Fruit fly (Drosophila melanogaster) whole organism, embryonic: ENCODE measurements around the gene CG5326.

Source experiments
- Aef1 ChIP-seq: fragments of 200-800 bp; sonication (Bioruptor generic); IDR thresholded peaks from 3 replicates; pipeline ENCODE4 v1.3.6; 2022; ENCODE audit warnings: missing biosample characterization, missing genetic modification characterization
- B-H2 ChIP-seq: fragments of 200-800 bp; sonication (Bioruptor generic); optimal IDR thresholded peaks from 2 replicates; lab custom pipeline; 2018; ENCODE audit warnings: missing biosample characterization, mild to moderate bottlenecking, missing genetic modification characterization
- CG10274 ChIP-seq: fragments of 200-800 bp; sonication (Bioruptor generic); optimal IDR thresholded peaks from 3 replicates; lab custom pipeline; 2017; ENCODE audit warnings: missing biosample characterization, mild to moderate bottlenecking, missing genetic modification characterization
- CG10654 ChIP-seq: fragments of 200-800 bp; sonication (Bioruptor generic); optimal IDR thresholded peaks from 2 replicates; lab custom pipeline; 2016; ENCODE audit warnings: missing biosample characterization, missing genetic modification characterization
- CG11456 ChIP-seq: fragments of 200-800 bp; sonication (Bioruptor generic); IDR thresholded peaks from 3 replicates; pipeline ENCODE4 v1.3.6; 2022; ENCODE audit warnings: missing biosample characterization, missing genetic modification characterization
- CG12071 ChIP-seq: fragments of 200-800 bp; sonication (Bioruptor generic); optimal IDR thresholded peaks from 3 replicates; lab custom pipeline; 2018; ENCODE audit warnings: missing biosample characterization, mild to moderate bottlenecking, missing genetic modification characterization
- CG12391 ChIP-seq: fragments of 200-800 bp; sonication (Bioruptor generic); optimal IDR thresholded peaks from 3 replicates; lab custom pipeline; 2018; ENCODE audit warnings: missing biosample characterization, mild to moderate bottlenecking, missing genetic modification characterization, moderate library complexity
- CG12659 ChIP-seq: fragments of 200-800 bp; sonication (Bioruptor generic); optimal IDR thresholded peaks from 3 replicates; lab custom pipeline; 2017; ENCODE audit warnings: mild to moderate bottlenecking, missing biosample characterization, missing genetic modification reagents, missing genetic modification characterization
- CG13424 ChIP-seq: fragments of 200-800 bp; sonication (Bioruptor generic); optimal IDR thresholded peaks from 2 replicates; lab custom pipeline; 2019; ENCODE audit warnings: missing biosample characterization, mild to moderate bottlenecking, missing genetic modification characterization, moderate library complexity
- CG14667 ChIP-seq: fragments of 200-800 bp; sonication (Bioruptor generic); IDR thresholded peaks from 2 replicates; pipeline ENCODE4 v1.3.6; 2022; ENCODE audit warnings: missing biosample characterization, missing genetic modification characterization
- CG15514 ChIP-seq: fragments of 200-800 bp; sonication (Bioruptor generic); optimal IDR thresholded peaks from 3 replicates; lab custom pipeline; 2017; ENCODE audit warnings: missing biosample characterization, missing genetic modification characterization, mild to moderate bottlenecking, moderate library complexity, missing genetic modification reagents
- CG17568 ChIP-seq: fragments of 200-800 bp; sonication (Bioruptor generic); optimal IDR thresholded peaks from 2 replicates; lab custom pipeline; 2018; ENCODE audit warnings: missing biosample characterization, mild to moderate bottlenecking, missing genetic modification characterization, moderate library complexity
- CG17829 ChIP-seq: fragments of 200-800 bp; optimal IDR thresholded peaks from 2 replicates; lab custom pipeline; 2019; ENCODE audit warnings: missing biosample characterization, mild to moderate bottlenecking, missing genetic modification characterization, moderate library complexity
- CG2116 ChIP-seq: fragments of 200-800 bp; sonication (Bioruptor generic); optimal IDR thresholded peaks from 3 replicates; lab custom pipeline; 2018; ENCODE audit warnings: missing biosample characterization, mild to moderate bottlenecking, missing genetic modification characterization
- CG30431 ChIP-seq: fragments of 200-800 bp; sonication (Bioruptor generic); optimal IDR thresholded peaks from 2 replicates; lab custom pipeline; 2017; ENCODE audit warnings: missing biosample characterization, missing genetic modification characterization
- CG31365 ChIP-seq: fragments of 200-800 bp; sonication (Bioruptor generic); optimal IDR thresholded peaks from 2 replicates; lab custom pipeline; 2018; ENCODE audit warnings: missing biosample characterization, mild to moderate bottlenecking, missing genetic modification characterization
- CG4404 ChIP-seq: fragments of 200-800 bp; sonication (Bioruptor generic); IDR thresholded peaks from 2 replicates; pipeline ENCODE4 v1.3.6; 2022; ENCODE audit warnings: missing biosample characterization, missing genetic modification characterization
- CG6683 ChIP-seq: fragments of 200-800 bp; sonication (Bioruptor generic); optimal IDR thresholded peaks from 2 replicates; lab custom pipeline; 2017; ENCODE audit warnings: missing biosample characterization, mild to moderate bottlenecking, missing genetic modification characterization, missing genetic modification reagents
- CG7745 ChIP-seq: fragments of 200-800 bp; sonication (Bioruptor generic); optimal IDR thresholded peaks from 2 replicates; lab custom pipeline; 2018; ENCODE audit warnings: missing biosample characterization, mild to moderate bottlenecking, missing genetic modification characterization, moderate library complexity
- CG8290 ChIP-seq, 3 experiments: fragments of 200-800 bp; sonication (Bioruptor generic); optimal IDR thresholded peaks; 2 replicates each; lab custom pipeline; 2016 to 2019; ENCODE audit warnings: missing biosample characterization in 3 of 3, missing genetic modification characterization in 3 of 3, mild to moderate bottlenecking in 2 of 3, moderate library complexity in 1 of 3
- CG8478 ChIP-seq: fragments of >200 bp; optimal IDR thresholded peaks from 2 replicates; lab custom pipeline; 2018
- D ChIP-seq, 2 experiments: fragments of 200-800 bp in 1 of 2; fragments of >200 bp in 1 of 2; sonication (Bioruptor generic) in 1 of 2; optimal IDR thresholded peaks; 2 replicates in 1 of 2; 3 replicates in 1 of 2; lab custom pipeline; 2017; ENCODE audit warnings: mild to moderate bottlenecking in 1 of 2, missing biosample characterization in 1 of 2, missing genetic modification characterization in 1 of 2, missing genetic modification reagents in 1 of 2
- Dip2 ChIP-seq: fragments of 200-800 bp; sonication (Bioruptor generic); IDR thresholded peaks from 2 replicates; pipeline ENCODE4 v1.3.6; 2022; ENCODE audit warnings: missing biosample characterization, missing genetic modification characterization
- Dref ChIP-seq: fragments of 200-800 bp; sonication (Bioruptor generic); IDR thresholded peaks from 2 replicates; pipeline ENCODE4 v1.3.6; 2022; ENCODE audit warnings: missing biosample characterization, missing genetic modification characterization
- HLH3B ChIP-seq: fragments of 200-800 bp; sonication (Bioruptor generic); IDR thresholded peaks from 2 replicates; pipeline ENCODE4 v1.3.6; 2022; ENCODE audit warnings: missing biosample characterization, missing genetic modification characterization
- Hand ChIP-seq: fragments of 200-800 bp; sonication (Bioruptor generic); optimal IDR thresholded peaks from 2 replicates; lab custom pipeline; 2017; ENCODE audit warnings: mild to moderate bottlenecking, missing biosample characterization, missing genetic modification reagents, missing genetic modification characterization
- Hr3 ChIP-seq: fragments of 200-800 bp; sonication (Bioruptor generic); optimal IDR thresholded peaks from 3 replicates; lab custom pipeline; 2016; ENCODE audit warnings: missing biosample characterization, missing genetic modification characterization
- PHDP ChIP-seq: fragments of 200-800 bp; sonication (Bioruptor generic); optimal IDR thresholded peaks from 3 replicates; lab custom pipeline; 2018; ENCODE audit warnings: missing biosample characterization, mild to moderate bottlenecking, missing genetic modification characterization, moderate library complexity
- Poxn ChIP-seq: fragments of 200-800 bp; sonication (Bioruptor generic); IDR thresholded peaks from 2 replicates; pipeline ENCODE4 v1.3.6; 2022; ENCODE audit warnings: missing biosample characterization, missing genetic modification characterization
- Rfx ChIP-seq: fragments of 200-800 bp; sonication (Bioruptor generic); IDR thresholded peaks from 2 replicates; pipeline ENCODE4 v1.3.6; 2022; ENCODE audit warnings: missing biosample characterization, missing genetic modification characterization
- amos ChIP-seq: fragments of 200-800 bp; sonication (Bioruptor generic); IDR thresholded peaks from 2 replicates; pipeline ENCODE4 v1.3.6; 2022; ENCODE audit warnings: missing biosample characterization, missing genetic modification characterization; ENCODE audit not compliant: partially characterized antibody
- cas ChIP-seq: fragments of 200-800 bp; sonication (Bioruptor generic); IDR thresholded peaks from 2 replicates; pipeline ENCODE4 v1.3.6; 2022; ENCODE audit warnings: missing biosample characterization, missing genetic modification characterization
- chif ChIP-seq, 2 experiments: fragments of 200-800 bp; sonication (Bioruptor generic); optimal IDR thresholded peaks; 3 replicates each; lab custom pipeline; 2016; ENCODE audit warnings: missing biosample characterization in 2 of 2, missing genetic modification characterization in 2 of 2
- crc ChIP-seq: fragments of 200-800 bp; sonication (Bioruptor generic); optimal IDR thresholded peaks from 2 replicates; lab custom pipeline; 2016; ENCODE audit warnings: missing biosample characterization, missing genetic modification characterization
- crol ChIP-seq: fragments of 200-800 bp; sonication (Bioruptor generic); IDR thresholded peaks from 2 replicates; pipeline ENCODE4 v1.3.6; 2022; ENCODE audit warnings: missing biosample characterization, missing genetic modification characterization
- danr ChIP-seq: fragments of 200-800 bp; sonication (Bioruptor generic); IDR thresholded peaks from 2 replicates; pipeline ENCODE4 v1.3.6; 2022; ENCODE audit warnings: missing biosample characterization, missing genetic modification characterization
- dm ChIP-seq: fragments of 200-800 bp; sonication (Bioruptor generic); optimal IDR thresholded peaks from 3 replicates; lab custom pipeline; 2016; ENCODE audit warnings: missing biosample characterization, missing genetic modification characterization
- exex ChIP-seq: fragments of 200-800 bp; sonication (Bioruptor generic); optimal IDR thresholded peaks from 4 replicates; lab custom pipeline; 2018; ENCODE audit warnings: missing biosample characterization, mild to moderate bottlenecking, missing genetic modification characterization, moderate library complexity
- fd3F ChIP-seq: fragments of 200-800 bp; sonication (Bioruptor generic); optimal IDR thresholded peaks from 2 replicates; lab custom pipeline; 2018; ENCODE audit warnings: missing biosample characterization, mild to moderate bottlenecking, missing genetic modification characterization, moderate library complexity
- fu2 ChIP-seq: fragments of 200-800 bp; sonication (Bioruptor generic); optimal IDR thresholded peaks from 2 replicates; lab custom pipeline; 2016; ENCODE audit warnings: missing biosample characterization, missing genetic modification characterization
- org-1 ChIP-seq: fragments of 200-800 bp; sonication (Bioruptor generic); optimal IDR thresholded peaks from 2 replicates; lab custom pipeline; 2017; ENCODE audit warnings: missing biosample characterization, missing genetic modification characterization
- row ChIP-seq: fragments of 200-800 bp; sonication (Bioruptor generic); IDR thresholded peaks from 3 replicates; pipeline ENCODE4 v1.3.6; 2022; ENCODE audit warnings: missing biosample characterization, missing genetic modification characterization
- sd ChIP-seq: fragments of 200-800 bp; sonication (Bioruptor generic); optimal IDR thresholded peaks from 3 replicates; lab custom pipeline; 2018; ENCODE audit warnings: missing biosample characterization, mild to moderate bottlenecking, missing genetic modification characterization, moderate library complexity
- sima ChIP-seq: fragments of 200-800 bp; sonication (Bioruptor generic); optimal IDR thresholded peaks from 2 replicates; lab custom pipeline; 2016; ENCODE audit warnings: missing biosample characterization, missing genetic modification characterization
- slbo ChIP-seq: fragments of 200-800 bp; sonication (Bioruptor generic); IDR thresholded peaks from 2 replicates; pipeline ENCODE4 v1.3.6; 2022; ENCODE audit warnings: missing biosample characterization, missing genetic modification characterization
- so ChIP-seq: fragments of 200-800 bp; sonication (Bioruptor generic); IDR thresholded peaks from 3 replicates; pipeline ENCODE4 v1.3.6; 2022; ENCODE audit warnings: missing biosample characterization, missing genetic modification characterization
- tio ChIP-seq: fragments of 200-800 bp; sonication (Bioruptor generic); optimal IDR thresholded peaks from 2 replicates; lab custom pipeline; 2017; ENCODE audit warnings: missing biosample characterization, missing genetic modification characterization, inconsistent platforms
- vnd ChIP-seq: fragments of 200-800 bp; sonication (Bioruptor generic); IDR thresholded peaks from 3 replicates; pipeline ENCODE4 v1.3.6; 2022; ENCODE audit warnings: missing biosample characterization, missing genetic modification characterization; ENCODE audit not compliant: partially characterized antibody

Gene CG5326

DNA sequence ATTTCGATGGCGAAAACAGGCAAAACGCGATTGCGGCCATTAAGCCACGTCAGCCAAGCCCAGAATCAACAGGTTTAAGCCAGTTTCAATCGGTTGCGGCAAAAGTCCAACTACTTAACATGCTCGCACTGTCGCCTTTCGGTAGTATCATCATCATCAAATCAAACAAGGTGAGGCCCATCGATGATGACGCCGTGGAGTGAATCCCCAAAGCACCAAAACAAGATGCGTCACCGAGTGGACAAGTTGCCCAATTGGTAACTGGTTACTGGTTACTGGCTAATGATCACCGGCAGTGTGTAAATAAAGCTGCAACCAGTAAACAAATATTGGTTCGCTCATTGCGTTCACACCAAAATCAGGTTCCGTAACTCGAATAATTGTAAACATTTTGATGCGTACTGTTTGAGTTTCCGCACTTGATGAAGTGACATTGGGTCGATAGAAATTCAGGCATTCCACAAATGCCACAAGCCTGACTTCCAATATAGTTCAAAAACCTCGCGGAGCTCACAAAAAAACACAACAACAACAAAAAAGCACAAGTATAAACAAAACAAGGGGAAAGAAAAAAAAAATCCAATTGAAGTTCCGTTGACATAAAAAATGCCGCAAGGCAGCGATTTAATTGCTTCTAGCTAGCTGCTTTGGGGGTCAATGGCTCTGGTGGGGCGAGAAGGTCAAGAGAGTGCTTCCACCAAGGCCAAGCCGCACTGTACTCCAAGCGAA lies 15.2 kb downstream of the CG5326 start (continued):
- TF ChIP-seq CG17829 (tag; lab: Kevin White, UChicago) (no peak), sd (tag; lab: Kevin White, UChicago) (peak; percentile 95), org-1 (peak; percentile 81), chif (GFP tag; optimal IDR thresholded peaks at IDR 0.05; lab: Kevin White, UChicago) (peak; percentile 5 to 22), CG13424 (peak; percentile 54), CG6683 (GFP tag; lab: Kevin White, UChicago) (peak; percentile 45), exex (tag; lab: Kevin White, UChicago) (peak; percentile 10), CG12659 (GFP tag; lab: Kevin White, UChicago) (peak; percentile 56), Dip2 (no peak), CG15514 (GFP tag; lab: Kevin White, UChicago) (peak; percentile 56), dm (GFP tag; lab: Kevin White, UChicago) (peak; percentile 3), CG4404 (no peak), tio (peak; percentile 38), amos (no peak), CG8478 (lab: Kevin White, UChicago) (no peak), CG12071 (GFP tag; lab: Kevin White, UChicago) (peak; percentile 87), Aef1 (GFP tag; lab: Robert Waterston, UW) (no peak), CG11456 (GFP tag; lab: Robert Waterston, UW) (peak; percentile 6; the same call in 1 of the 3 replicates), CG14667 (GFP tag; lab: Robert Waterston, UW) (no peak), danr (peak; percentile 35; the same call in 1 of the 2 replicates), B-H2 (GFP tag; lab: Kevin White, UChicago) (no peak), HLH3B (GFP tag; lab: Robert Waterston, UW) (peak; percentile 42; the same call in 1 of the 2 replicates), vnd (GFP tag; lab: Robert Waterston, UW) (no peak), crc (GFP tag; lab: Kevin White, UChicago) (peak; percentile 1), CG17568 (peak; percentile 78), CG30431 (no peak), CG31365 (tag; lab: Kevin White, UChicago) (peak; percentile 60), CG12391 (tag; lab: Kevin White, UChicago) (peak; percentile 6), row (no peak), slbo (GFP tag; lab: Robert Waterston, UW) (peak; percentile 29), crol (GFP tag; lab: Robert Waterston, UW) (no peak), CG2116 (GFP tag; lab: Kevin White, UChicago) (peak; percentile 39), Dref (GFP tag; lab: Robert Waterston, UW) (no peak), CG8290 (GFP tag; optimal IDR thresholded peaks at IDR 0.05; lab: Kevin White, UChicago) (peak; percentile 69), CG8290 (tag; optimal IDR thresholded peaks at IDR 0.05; lab: Kevin White, UChicago) (peak; percentile 34 to 84), cas (0 out of 2 replicates have a peak, but pooled peaks have one; percentile 16), D (optimal IDR thresholded peaks at IDR 0.05; lab: Kevin White, UChicago) (no peak), D (GFP tag; optimal IDR thresholded peaks at IDR 0.05; lab: Kevin White, UChicago) (peak; percentile 51), fd3F (GFP tag; lab: Kevin White, UChicago) (peak; percentile 43), Hr3 (GFP tag; lab: Kevin White, UChicago) (no peak), CG7745 (tag; lab: Kevin White, UChicago) (peak; percentile 21), fu2 (no peak), Hand (GFP tag; lab: Kevin White, UChicago) (no peak), Poxn (GFP tag; lab: Robert Waterston, UW) (no peak), so (GFP tag; lab: Robert Waterston, UW) (peak; percentile 69; the same call in 2 of the 3 replicates), CG10274 (GFP tag; lab: Kevin White, UChicago) (no peak), PHDP (tag; lab: Kevin White, UChicago) (peak; percentile 71), Rfx (GFP tag; lab: Robert Waterston, UW) (peak; percentile 36; the same call in 1 of the 2 replicates), sima (GFP tag; lab: Kevin White, UChicago) (no peak), CG10654 (peak; percentile 35)
